Worm (Caenorhabditis elegans) whole organism, L1 larva: Measurements from ENCODE around the gene F53A9.6.

Experiments
- aha-1 ChIP-seq: fragments of 150-350 bp; optimal IDR thresholded peaks from 2 replicates; lab custom pipeline; 2014; ENCODE audit warnings: missing biosample characterization, missing genetic modification characterization
- ama-1 ChIP-seq: fragments of 150-350 bp; optimal IDR thresholded peaks from 2 replicates; lab custom pipeline; 2014
- elt-2 ChIP-seq: sonication (generic microtip); optimal IDR thresholded peaks from 2 replicates; lab custom pipeline; 2016; ENCODE audit warnings: missing genetic modification characterization, mild to moderate bottlenecking, inconsistent platforms, missing compliant biosample characterization, missing genetic modification reagents
- fkh-10 ChIP-seq: sonication (generic microtip); optimal IDR thresholded peaks from 2 replicates; lab custom pipeline; 2017; ENCODE audit warnings: missing biosample characterization, missing genetic modification reagents, missing genetic modification characterization
- hlh-17 ChIP-seq: fragments of 200-800 bp; sonication (Bioruptor generic); optimal IDR thresholded peaks from 2 replicates; lab custom pipeline; 2018; ENCODE audit warnings: missing genetic modification characterization, mild to moderate bottlenecking, missing compliant biosample characterization, moderate library complexity, borderline replicate concordance
- nhr-11 ChIP-seq: fragments of 150-350 bp; optimal IDR thresholded peaks from 2 replicates; lab custom pipeline; 2014; ENCODE audit warnings: missing biosample characterization, missing genetic modification characterization
- nhr-12 ChIP-seq: sonication (generic microtip); optimal IDR thresholded peaks from 2 replicates; lab custom pipeline; 2017; ENCODE audit warnings: missing biosample characterization, missing genetic modification characterization
- nhr-77 ChIP-seq: fragments of 150-350 bp; optimal IDR thresholded peaks from 2 replicates; lab custom pipeline; 2014; ENCODE audit warnings: missing biosample characterization, missing genetic modification characterization
- pax-3 ChIP-seq: fragments of 200-800 bp; sonication (Bioruptor generic); optimal IDR thresholded peaks from 2 replicates; lab custom pipeline; 2018; ENCODE audit warnings: mild to moderate bottlenecking, missing genetic modification characterization, moderate library complexity, missing compliant biosample characterization
- unc-62 ChIP-seq: fragments of 150-350 bp; optimal IDR thresholded peaks from 2 replicates; lab custom pipeline; 2014; ENCODE audit warnings: missing biosample characterization, missing genetic modification reagents, missing genetic modification characterization
- zag-1 ChIP-seq: fragments of 150-350 bp; optimal IDR thresholded peaks from 2 replicates; lab custom pipeline; 2014; ENCODE audit warnings: missing biosample characterization, missing genetic modification characterization
- ztf-11 ChIP-seq, 2 experiments: sonication (generic microtip); optimal IDR thresholded peaks; 2 replicates each; lab custom pipeline; 2016 to 2017; ENCODE audit warnings: missing genetic modification characterization in 2 of 2, missing biosample characterization in 1 of 2, missing compliant biosample characterization in 1 of 2

DNA sequence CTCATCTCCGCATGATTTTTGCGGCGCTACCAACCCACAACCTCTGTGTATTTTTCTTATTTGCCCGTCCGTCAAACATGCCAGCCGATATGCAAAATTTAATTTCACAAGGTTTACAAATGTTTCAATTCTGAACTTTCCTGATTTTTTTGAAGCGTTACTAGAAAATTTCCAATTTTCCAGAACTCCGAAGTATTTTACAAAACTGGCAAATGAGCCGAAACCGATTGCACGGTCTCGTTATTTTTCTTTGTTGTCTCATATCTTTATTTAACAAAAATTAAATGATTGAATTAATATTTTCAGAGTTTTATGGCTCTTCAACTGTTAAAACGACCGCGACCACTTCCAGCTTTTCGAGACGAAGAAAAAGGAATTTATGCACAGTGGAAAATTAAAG, 5.6 kb downstream of the F53A9.6 start, which contains the start of gene F53A9.3:
- no peak for TF ChIP-seq unc-62 (GFP tag; lab: Kevin White, UChicago)
- no peak for TF ChIP-seq hlh-17 (GFP tag; lab: Kevin White, UChicago)
- no peak for TF ChIP-seq elt-2 (tag; lab: Kevin White, UChicago)
- TF ChIP-seq nhr-12 (tag; lab: Kevin White, UChicago), result no peak
- TF ChIP-seq pax-3 (tag; lab: Kevin White, UChicago), result no peak
- no peak for TF ChIP-seq ztf-11 (tag; optimal IDR thresholded peaks at IDR 0.05; lab: Kevin White, UChicago)
- no peak for TF ChIP-seq nhr-11 (tag; lab: Kevin White, UChicago)
- TF ChIP-seq zag-1, result no peak
- no peak for TF ChIP-seq aha-1 (tag; lab: Kevin White, UChicago)
- TF ChIP-seq ama-1 (lab: Kevin White, UChicago), result no peak
- no peak for TF ChIP-seq nhr-77 (tag; lab: Kevin White, UChicago)
- no peak for TF ChIP-seq fkh-10 (GFP tag; lab: Kevin White, UChicago)
